Fruit fly (Drosophila melanogaster): ENCODE data around the gene Sec16.

Gene Sec16

dm6 chrX:12579506-12579999 lies 16.3 kb upstream of the Sec16 start (continued):
- TF ChIP-seq Hsf (GFP tag; optimal IDR thresholded peaks at IDR 0.05), result peak; percentile 97
- TF ChIP-seq CG3065 (GFP tag; optimal IDR thresholded peaks at IDR 0.05), result peak; percentile 78
- TF ChIP-seq NC2α (GFP tag; optimal IDR thresholded peaks at IDR 0.05), result peak; percentile 85
- TF ChIP-seq CG8290 (GFP tag; optimal IDR thresholded peaks at IDR 0.05), result no peak
- TF ChIP-seq CG8290 (tag; optimal IDR thresholded peaks at IDR 0.05), result peak; percentile 28 to 89
- TF ChIP-seq CG7745 (tag; optimal IDR thresholded peaks at IDR 0.05), result no peak
- TF ChIP-seq sug (tag; optimal IDR thresholded peaks at IDR 0.05), result peak; percentile 93
- TF ChIP-seq dm (GFP tag; optimal IDR thresholded peaks at IDR 0.05), result peak; percentile 87
- peak; percentile 94 for TF ChIP-seq CG12744 (GFP tag; optimal IDR thresholded peaks at IDR 0.05)
- peak; percentile 87 for TF ChIP-seq ken (GFP tag; IDR thresholded peaks at IDR 0.05)
- TF ChIP-seq tio (GFP tag; optimal IDR thresholded peaks at IDR 0.05), result peak; percentile 95
- TF ChIP-seq MBD-R2 (GFP tag; IDR thresholded peaks at IDR 0.05), result peak; percentile 77
- TF ChIP-seq CG10147 (GFP tag; optimal IDR thresholded peaks at IDR 0.05), result peak; percentile 96
- no peak for TF ChIP-seq CkIIα-i1 (GFP tag; IDR thresholded peaks at IDR 0.05)
- TF ChIP-seq CG12104 (GFP tag; optimal IDR thresholded peaks at IDR 0.05), result peak; percentile 95
- TF ChIP-seq Elba2 (GFP tag; optimal IDR thresholded peaks at IDR 0.05), result peak; percentile 96
- peak; percentile 85 for TF ChIP-seq Myb (GFP tag; optimal IDR thresholded peaks at IDR 0.05)
- peak; percentile 91 for TF ChIP-seq D19B (GFP tag; optimal IDR thresholded peaks at IDR 0.05)
- peak; percentile 85 for TF ChIP-seq mirr (GFP tag; optimal IDR thresholded peaks at IDR 0.05)
- TF ChIP-seq Blimp-1 (GFP tag; optimal IDR thresholded peaks at IDR 0.05), result peak; percentile 88
- peak; percentile 95 for TF ChIP-seq Atf-2 (GFP tag; optimal IDR thresholded peaks at IDR 0.05)
- TF ChIP-seq Sin3A (optimal IDR thresholded peaks at IDR 0.05), result no peak
- peak; percentile 97 for TF ChIP-seq gro (GFP tag; optimal IDR thresholded peaks at IDR 0.05)
- peak; percentile 68; the same call in 1 of the 3 replicates for TF ChIP-seq sr (GFP tag; IDR thresholded peaks at IDR 0.05)
- TF ChIP-seq Fer1 (GFP tag; optimal IDR thresholded peaks at IDR 0.05), result peak; percentile 96
- TF ChIP-seq fd102C (GFP tag; optimal IDR thresholded peaks at IDR 0.05), result peak; percentile 31
- TF ChIP-seq Eip74EF (GFP tag; optimal IDR thresholded peaks at IDR 0.05), result peak in 1 of 2 experiments; percentile 94
- no peak for TF ChIP-seq Dfd (GFP tag; optimal IDR thresholded peaks at IDR 0.05)
- TF ChIP-seq H2.0 (GFP tag; IDR thresholded peaks at IDR 0.05), result peak; percentile 88
- TF ChIP-seq CG7357 (GFP tag; IDR thresholded peaks at IDR 0.05), result peak; percentile 86
- TF ChIP-seq CG6689 (GFP tag; IDR thresholded peaks at IDR 0.05), result peak; percentile 94
- TF ChIP-seq jigr1 (GFP tag; IDR thresholded peaks at IDR 0.05), result peak; percentile 85; the same call in 2 of the 3 replicates
- peak; percentile 93 for TF ChIP-seq CG34376 (GFP tag; optimal IDR thresholded peaks at IDR 0.05)
- peak; percentile 85 for TF ChIP-seq kah (GFP tag; optimal IDR thresholded peaks at IDR 0.05)
- no peak for TF ChIP-seq usp (GFP tag; optimal IDR thresholded peaks at IDR 0.05)
- TF ChIP-seq B-H1 (GFP tag; IDR thresholded peaks at IDR 0.05), result peak; percentile 89
- TF ChIP-seq CG10267 (tag; optimal IDR thresholded peaks at IDR 0.05), result peak; percentile 86
- peak; percentile 95 for TF ChIP-seq phol (tag; optimal IDR thresholded peaks at IDR 0.05)
- TF ChIP-seq stc (GFP tag; IDR thresholded peaks at IDR 0.05), result peak; percentile 95
- peak; percentile 93 for TF ChIP-seq CG9437 (GFP tag; optimal IDR thresholded peaks at IDR 0.05)
- peak; percentile 84 for TF ChIP-seq p53 (GFP tag; optimal IDR thresholded peaks at IDR 0.05)
- peak; percentile 79 for TF ChIP-seq ssp (GFP tag; IDR thresholded peaks at IDR 0.05)
- TF ChIP-seq org-1 (GFP tag; optimal IDR thresholded peaks at IDR 0.05), result peak; percentile 96
- TF ChIP-seq ase (GFP tag; IDR thresholded peaks at IDR 0.05), result peak; percentile 87
- TF ChIP-seq ATbp (GFP tag; optimal IDR thresholded peaks at IDR 0.05), result peak; percentile 95
- peak; percentile 84 for TF ChIP-seq dmrt11E (tag; optimal IDR thresholded peaks at IDR 0.05)
- peak; percentile 81 for TF ChIP-seq CG5245 (GFP tag; optimal IDR thresholded peaks at IDR 0.05)
- TF ChIP-seq CG33557 (GFP tag; optimal IDR thresholded peaks at IDR 0.05), result peak; percentile 62
- peak; percentile 97 for TF ChIP-seq Hmr (GFP tag; optimal IDR thresholded peaks at IDR 0.05)
- peak in 1 of 2 experiments; percentile 59 for TF ChIP-seq crp (GFP tag; optimal IDR thresholded peaks at IDR 0.05)
- TF ChIP-seq Ets65A (GFP tag), result peak; percentile 99
- peak; percentile 84 for TF ChIP-seq dati (GFP tag; IDR thresholded peaks at IDR 0.05)
